Fruit fly (Drosophila melanogaster) whole organism, embryonic: ENCODE data around the gene Gr39a.

Source experiments
- Adf1 ChIP-seq: fragments of 200-800 bp; sonication (Bioruptor generic); IDR thresholded peaks from 2 replicates; pipeline ENCODE4 v1.3.6; 2022; ENCODE audit warnings: missing biosample characterization, missing genetic modification characterization
- Atf-2 ChIP-seq: fragments of 200-800 bp; sonication (Bioruptor generic); optimal IDR thresholded peaks from 2 replicates; lab custom pipeline; 2016; ENCODE audit warnings: missing biosample characterization, missing genetic modification characterization
- Bteb2 ChIP-seq: fragments of 200-800 bp; sonication (Bioruptor generic); optimal IDR thresholded peaks from 2 replicates; lab custom pipeline; 2016; ENCODE audit warnings: missing biosample characterization, missing genetic modification characterization
- CG10274 ChIP-seq: fragments of 200-800 bp; sonication (Bioruptor generic); optimal IDR thresholded peaks from 3 replicates; lab custom pipeline; 2017; ENCODE audit warnings: missing biosample characterization, mild to moderate bottlenecking, missing genetic modification characterization
- CG10543 ChIP-seq: fragments of 200-800 bp; sonication (Bioruptor generic); optimal IDR thresholded peaks from 3 replicates; lab custom pipeline; 2017; ENCODE audit warnings: missing biosample characterization, mild to moderate bottlenecking, missing genetic modification characterization, moderate library complexity
- CG10565 ChIP-seq: fragments of 200-800 bp; sonication (Bioruptor generic); optimal IDR thresholded peaks from 3 replicates; lab custom pipeline; 2016; ENCODE audit warnings: missing biosample characterization, mild to moderate bottlenecking, missing genetic modification characterization
- CG10959 ChIP-seq: fragments of 200-800 bp; sonication (Bioruptor generic); IDR thresholded peaks from 2 replicates; pipeline ENCODE4 v1.3.6; 2022; ENCODE audit warnings: missing biosample characterization, missing genetic modification characterization
- CG10979 ChIP-seq: fragments of 200-800 bp; sonication (Bioruptor generic); optimal IDR thresholded peaks from 2 replicates; lab custom pipeline; 2018; ENCODE audit warnings: missing biosample characterization, mild to moderate bottlenecking, missing genetic modification characterization, moderate library complexity
- CG11695 ChIP-seq: fragments of 200-800 bp; sonication (Bioruptor generic); IDR thresholded peaks from 3 replicates; pipeline ENCODE4 v1.3.6; 2022; ENCODE audit warnings: missing biosample characterization, missing genetic modification characterization
- CG11696 ChIP-seq: fragments of 200-800 bp; sonication (Bioruptor generic); IDR thresholded peaks from 2 replicates; pipeline ENCODE4 v1.3.6; 2022; ENCODE audit warnings: missing biosample characterization, missing genetic modification characterization
- CG11723 ChIP-seq: fragments of 200-800 bp; sonication (Bioruptor generic); optimal IDR thresholded peaks from 2 replicates; lab custom pipeline; 2017; ENCODE audit warnings: missing biosample characterization, mild to moderate bottlenecking, missing genetic modification characterization
- CG1233 ChIP-seq: fragments of 200-800 bp; sonication (Bioruptor generic); optimal IDR thresholded peaks from 4 replicates; lab custom pipeline; 2018; ENCODE audit warnings: missing biosample characterization, mild to moderate bottlenecking, missing genetic modification characterization
- CG13624 ChIP-seq: fragments of 200-800 bp; sonication (Bioruptor generic); optimal IDR thresholded peaks from 2 replicates; lab custom pipeline; 2016; ENCODE audit warnings: missing biosample characterization, missing genetic modification characterization
- CG13894 ChIP-seq: fragments of 200-800 bp; sonication (Bioruptor generic); optimal IDR thresholded peaks from 3 replicates; lab custom pipeline; 2018; ENCODE audit warnings: missing biosample characterization, mild to moderate bottlenecking, missing genetic modification characterization, moderate library complexity
- CG14014 ChIP-seq: fragments of 200-800 bp; sonication (Bioruptor generic); IDR thresholded peaks from 2 replicates; pipeline ENCODE4 v1.3.6; 2022; ENCODE audit warnings: missing biosample characterization, missing genetic modification characterization
- CG15514 ChIP-seq: fragments of 200-800 bp; sonication (Bioruptor generic); optimal IDR thresholded peaks from 3 replicates; lab custom pipeline; 2017; ENCODE audit warnings: missing biosample characterization, missing genetic modification characterization, mild to moderate bottlenecking, moderate library complexity, missing genetic modification reagents
- CG17829 ChIP-seq: fragments of 200-800 bp; optimal IDR thresholded peaks from 2 replicates; lab custom pipeline; 2019; ENCODE audit warnings: missing biosample characterization, mild to moderate bottlenecking, missing genetic modification characterization, moderate library complexity
- CG2129 ChIP-seq: fragments of 200-800 bp; sonication (Bioruptor generic); IDR thresholded peaks from 2 replicates; pipeline ENCODE4 v1.3.6; 2022; ENCODE audit warnings: missing biosample characterization, missing genetic modification characterization; ENCODE audit not compliant: partially characterized antibody
- CG3281 ChIP-seq: fragments of 200-800 bp; sonication (Bioruptor generic); optimal IDR thresholded peaks from 3 replicates; lab custom pipeline; 2017; ENCODE audit warnings: missing biosample characterization, mild to moderate bottlenecking, missing genetic modification characterization
- CG5180 ChIP-seq: fragments of 200-800 bp; sonication (Bioruptor generic); optimal IDR thresholded peaks from 3 replicates; lab custom pipeline; 2017; ENCODE audit warnings: missing biosample characterization, missing genetic modification characterization, mild to moderate bottlenecking, moderate library complexity, missing genetic modification reagents
- CG6765 ChIP-seq: fragments of 200-800 bp; sonication (Bioruptor generic); optimal IDR thresholded peaks from 3 replicates; lab custom pipeline; 2017; ENCODE audit warnings: missing biosample characterization, mild to moderate bottlenecking, missing genetic modification characterization
- CG8478 ChIP-seq: fragments of >200 bp; optimal IDR thresholded peaks from 2 replicates; lab custom pipeline; 2018
- CG9797 ChIP-seq: fragments of 200-800 bp; sonication (Bioruptor generic); optimal IDR thresholded peaks from 3 replicates; lab custom pipeline; 2018; ENCODE audit warnings: missing biosample characterization, mild to moderate bottlenecking, missing genetic modification characterization
- D19A ChIP-seq: fragments of 200-800 bp; optimal IDR thresholded peaks from 3 replicates; lab custom pipeline; 2019; ENCODE audit warnings: missing biosample characterization, mild to moderate bottlenecking, missing genetic modification characterization, moderate library complexity
- Deaf1 ChIP-seq: fragments of 200-800 bp; optimal IDR thresholded peaks from 3 replicates; lab custom pipeline; 2019; ENCODE audit warnings: missing biosample characterization, mild to moderate bottlenecking, missing genetic modification characterization, moderate library complexity
- Doc2 ChIP-seq: fragments of 200-800 bp; sonication (Bioruptor generic); IDR thresholded peaks from 2 replicates; pipeline ENCODE4 v1.3.6; 2022; ENCODE audit warnings: missing biosample characterization, missing genetic modification characterization
- E2f2 ChIP-seq: fragments of 200-800 bp; sonication (Bioruptor generic); IDR thresholded peaks from 2 replicates; pipeline ENCODE4 v1.3.6; 2022; ENCODE audit warnings: missing biosample characterization, missing genetic modification characterization
- Fer2 ChIP-seq: fragments of 200-800 bp; sonication (Bioruptor generic); optimal IDR thresholded peaks from 2 replicates; lab custom pipeline; 2018; ENCODE audit warnings: missing biosample characterization, mild to moderate bottlenecking, missing genetic modification characterization, moderate library complexity
- Hey ChIP-seq: fragments of 200-800 bp; sonication (Bioruptor generic); optimal IDR thresholded peaks from 3 replicates; lab custom pipeline; 2018; ENCODE audit warnings: missing biosample characterization, mild to moderate bottlenecking, missing genetic modification characterization
- Hr3 ChIP-seq: fragments of 200-800 bp; sonication (Bioruptor generic); optimal IDR thresholded peaks from 3 replicates; lab custom pipeline; 2016; ENCODE audit warnings: missing biosample characterization, missing genetic modification characterization
- Hsf ChIP-seq: fragments of 200-800 bp; sonication (Bioruptor generic); optimal IDR thresholded peaks from 3 replicates; lab custom pipeline; 2016; ENCODE audit warnings: missing biosample characterization, missing genetic modification characterization
- Jarid2 ChIP-seq: fragments of 200-800 bp; sonication (Bioruptor generic); optimal IDR thresholded peaks from 3 replicates; lab custom pipeline; 2017; ENCODE audit warnings: mild to moderate bottlenecking, missing biosample characterization, missing genetic modification reagents, missing genetic modification characterization
- Lim3 ChIP-seq: fragments of 200-800 bp; sonication (Bioruptor generic); IDR thresholded peaks from 2 replicates; pipeline ENCODE4 v1.3.6; 2022; ENCODE audit warnings: missing biosample characterization, missing genetic modification characterization
- NC2α ChIP-seq: fragments of 200-800 bp; sonication (Bioruptor generic); optimal IDR thresholded peaks from 2 replicates; lab custom pipeline; 2016; ENCODE audit warnings: missing biosample characterization, missing genetic modification characterization
- Optix ChIP-seq: fragments of 200-800 bp; sonication (Bioruptor generic); IDR thresholded peaks from 3 replicates; pipeline ENCODE4 v1.3.6; 2022; ENCODE audit warnings: missing biosample characterization, missing genetic modification characterization
- PHDP ChIP-seq: fragments of 200-800 bp; sonication (Bioruptor generic); optimal IDR thresholded peaks from 3 replicates; lab custom pipeline; 2018; ENCODE audit warnings: missing biosample characterization, mild to moderate bottlenecking, missing genetic modification characterization, moderate library complexity
- Poxn ChIP-seq: fragments of 200-800 bp; sonication (Bioruptor generic); IDR thresholded peaks from 2 replicates; pipeline ENCODE4 v1.3.6; 2022; ENCODE audit warnings: missing biosample characterization, missing genetic modification characterization
- ato ChIP-seq: fragments of 200-800 bp; sonication (Bioruptor generic); IDR thresholded peaks from 2 replicates; pipeline ENCODE4 v1.3.6; 2022; ENCODE audit warnings: missing biosample characterization, missing genetic modification characterization; ENCODE audit not compliant: partially characterized antibody
- cas ChIP-seq: fragments of 200-800 bp; sonication (Bioruptor generic); IDR thresholded peaks from 2 replicates; pipeline ENCODE4 v1.3.6; 2022; ENCODE audit warnings: missing biosample characterization, missing genetic modification characterization
- cwo ChIP-seq: fragments of 200-800 bp; sonication (Bioruptor generic); optimal IDR thresholded peaks from 3 replicates; lab custom pipeline; 2017; ENCODE audit warnings: missing biosample characterization, missing genetic modification characterization, mild to moderate bottlenecking, moderate library complexity, missing genetic modification reagents
- emc ChIP-seq: fragments of 200-800 bp; sonication (Bioruptor generic); optimal IDR thresholded peaks from 2 replicates; lab custom pipeline; 2016; ENCODE audit warnings: missing biosample characterization, missing genetic modification characterization
- fd64A ChIP-seq: fragments of 200-800 bp; sonication (Bioruptor generic); optimal IDR thresholded peaks from 3 replicates; lab custom pipeline; 2018; ENCODE audit warnings: missing biosample characterization, mild to moderate bottlenecking, missing genetic modification characterization
- fd96Cb ChIP-seq: fragments of 200-800 bp; sonication (Bioruptor generic); optimal IDR thresholded peaks from 2 replicates; lab custom pipeline; 2018; ENCODE audit warnings: missing biosample characterization, mild to moderate bottlenecking, missing genetic modification characterization, moderate library complexity
- hth ChIP-seq: fragments of >200 bp; optimal IDR thresholded peaks from 2 replicates; lab custom pipeline; 2017; ENCODE audit warnings: inconsistent platforms
- kah ChIP-seq: fragments of 200-800 bp; sonication (Bioruptor generic); optimal IDR thresholded peaks from 2 replicates; lab custom pipeline; 2018; ENCODE audit warnings: missing biosample characterization, mild to moderate bottlenecking, missing genetic modification characterization
- odd ChIP-seq: fragments of 200-800 bp; sonication (Bioruptor generic); optimal IDR thresholded peaks from 2 replicates; lab custom pipeline; 2017; ENCODE audit warnings: missing biosample characterization, mild to moderate bottlenecking, missing genetic modification characterization
- p53 ChIP-seq: fragments of 200-800 bp; sonication (Bioruptor generic); optimal IDR thresholded peaks from 2 replicates; lab custom pipeline; 2016; ENCODE audit warnings: missing biosample characterization, missing genetic modification characterization
- pita ChIP-seq: fragments of 200-800 bp; sonication (Bioruptor generic); optimal IDR thresholded peaks from 2 replicates; lab custom pipeline; 2017; ENCODE audit warnings: missing biosample characterization, mild to moderate bottlenecking, missing genetic modification characterization
- ro ChIP-seq: fragments of 200-800 bp; sonication (Bioruptor generic); IDR thresholded peaks from 2 replicates; pipeline ENCODE4 v1.3.6; 2022; ENCODE audit warnings: missing biosample characterization, missing genetic modification characterization
- tgo ChIP-seq: fragments of 200-800 bp; sonication (Bioruptor generic); IDR thresholded peaks from 3 replicates; pipeline ENCODE4 v1.3.6; 2022; ENCODE audit warnings: missing biosample characterization, missing genetic modification characterization
- toy ChIP-seq: fragments of 200-800 bp; sonication (Bioruptor generic); IDR thresholded peaks from 2 replicates; pipeline ENCODE4 v1.3.6; 2022; ENCODE audit warnings: missing biosample characterization, missing genetic modification characterization
- wek ChIP-seq: fragments of 200-800 bp; sonication (Bioruptor generic); optimal IDR thresholded peaks from 3 replicates; lab custom pipeline; 2018; ENCODE audit warnings: missing biosample characterization, mild to moderate bottlenecking, missing genetic modification characterization, moderate library complexity
- zen ChIP-seq: fragments of 200-800 bp; sonication (Bioruptor generic); optimal IDR thresholded peaks from 3 replicates; lab custom pipeline; 2018; ENCODE audit warnings: missing biosample characterization, mild to moderate bottlenecking, missing genetic modification characterization, moderate library complexity

The Gr39a gene

DNA sequence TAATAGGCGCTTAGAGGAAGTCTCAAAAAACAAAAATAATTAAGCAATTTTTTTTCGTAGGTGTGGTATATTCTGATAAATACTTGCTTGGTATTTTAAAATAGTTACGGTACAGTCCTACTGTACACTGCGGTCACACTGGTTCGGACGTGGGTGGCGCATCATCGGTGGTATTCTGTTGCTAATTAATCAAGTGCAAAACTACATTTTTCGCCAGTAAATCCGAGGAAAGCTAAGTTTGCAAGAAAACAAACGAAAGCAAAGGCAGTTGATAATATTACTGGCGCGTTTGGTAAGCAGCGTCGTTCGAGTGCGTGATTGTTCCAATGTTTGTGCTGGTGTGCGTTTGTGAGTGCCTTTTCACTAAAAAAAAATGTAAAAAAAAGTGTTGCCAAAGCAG is 27.7 kb upstream of the Gr39a start, which contains the start of gene CG8671 (continued):
- TF ChIP-seq CG9797 (GFP tag; lab: Kevin White, UChicago) (peak; percentile 82), Atf-2 (GFP tag; lab: Kevin White, UChicago) (no peak), E2f2 (GFP tag; lab: Robert Waterston, UW) (peak; percentile 43; the same call in 1 of the 2 replicates), toy (GFP tag; lab: Robert Waterston, UW) (no peak), Bteb2 (GFP tag; lab: Kevin White, UChicago) (no peak), CG6765 (GFP tag; lab: Kevin White, UChicago) (peak; percentile 31), Optix (GFP tag; lab: Robert Waterston, UW) (no peak), odd (GFP tag; lab: Kevin White, UChicago) (no peak), cas (GFP tag; lab: Robert Waterston, UW) (no peak), Doc2 (GFP tag; lab: Robert Waterston, UW) (no peak), Hey (tag; lab: Kevin White, UChicago) (no peak), kah (GFP tag; lab: Kevin White, UChicago) (no peak), Lim3 (GFP tag; lab: Robert Waterston, UW) (no peak), Adf1 (GFP tag; lab: Robert Waterston, UW) (no peak), pita (GFP tag; lab: Kevin White, UChicago) (no peak), Fer2 (no peak), CG14014 (GFP tag; lab: Robert Waterston, UW) (no peak), fd96Cb (tag; lab: Kevin White, UChicago) (no peak), Hr3 (no peak), Jarid2 (peak; percentile 72), emc (no peak), CG10565 (GFP tag; lab: Kevin White, UChicago) (no peak), CG2129 (no peak), CG8478 (no peak), CG11695 (no peak), wek (GFP tag; lab: Kevin White, UChicago) (peak; percentile 96), CG13894 (tag; lab: Kevin White, UChicago) (no peak), CG10543 (GFP tag; lab: Kevin White, UChicago) (no peak), CG13624 (GFP tag; lab: Kevin White, UChicago) (peak; percentile 19), cwo (GFP tag; lab: Kevin White, UChicago) (no peak), ro (GFP tag; lab: Robert Waterston, UW) (no peak), CG3281 (GFP tag; lab: Kevin White, UChicago) (no peak), zen (peak; percentile 44), CG10959 (GFP tag; lab: Robert Waterston, UW) (no peak), PHDP (tag; lab: Kevin White, UChicago) (no peak), tgo (GFP tag; lab: Robert Waterston, UW) (no peak), CG11723 (GFP tag; lab: Kevin White, UChicago) (no peak), p53 (GFP tag; lab: Kevin White, UChicago) (no peak), CG11696 (GFP tag; lab: Robert Waterston, UW) (no peak), D19A (no peak), CG15514 (GFP tag; lab: Kevin White, UChicago) (peak; percentile 40), fd64A (GFP tag; lab: Kevin White, UChicago) (no peak), NC2α (GFP tag; lab: Kevin White, UChicago) (no peak), Hsf (GFP tag; lab: Kevin White, UChicago) (no peak), CG1233 (no peak), hth (no peak), CG10979 (tag; lab: Kevin White, UChicago) (no peak), Deaf1 (tag; lab: Kevin White, UChicago) (no peak), CG5180 (GFP tag; lab: Kevin White, UChicago) (no peak), ato (GFP tag; lab: Robert Waterston, UW) (no peak), CG10274 (GFP tag; lab: Kevin White, UChicago) (no peak), CG17829 (tag; lab: Kevin White, UChicago) (no peak), Poxn (GFP tag; lab: Robert Waterston, UW) (no peak)
